Worm (Caenorhabditis elegans) whole organism, L4 larva: ENCODE measurements around the gene let-4.

Source experiments
- F10B5.3 ChIP-seq: sonication (generic microtip); optimal IDR thresholded peaks from 2 replicates; lab custom pipeline; 2016; ENCODE audit warnings: mild to moderate bottlenecking, missing genetic modification characterization, missing compliant biosample characterization
- F26F4.8 ChIP-seq: fragments of 200-800 bp; sonication (Bioruptor generic); conservative IDR thresholded peaks from 2 replicates; pipeline ENCODE4 v1.3.6; 2022; ENCODE audit warnings: missing genetic modification characterization, missing compliant biosample characterization
- T20F7.1 ChIP-seq: fragments of 200-800 bp; sonication (Bioruptor generic); optimal IDR thresholded peaks from 2 replicates; lab custom pipeline; 2018; ENCODE audit warnings: mild to moderate bottlenecking, missing genetic modification characterization, missing compliant biosample characterization
- Y48G9A.11 ChIP-seq: fragments of 200-800 bp; sonication (Bioruptor generic); IDR thresholded peaks from 2 replicates; pipeline ENCODE4 v1.3.6; 2022; ENCODE audit warnings: missing genetic modification reagents, missing genetic modification characterization, missing compliant biosample characterization
- ZK546.5 ChIP-seq, 2 experiments: sonication (generic microtip); optimal IDR thresholded peaks; 2 replicates each; lab custom pipeline; 2017; ENCODE audit warnings: missing biosample characterization in 2 of 2, missing genetic modification characterization in 2 of 2
- ceh-20 ChIP-seq: fragments of 200-800 bp; sonication (Bioruptor generic); IDR thresholded peaks from 2 replicates; pipeline ENCODE4 v1.3.6; 2022; ENCODE audit warnings: missing genetic modification reagents, missing genetic modification characterization, missing compliant biosample characterization
- ceh-32 ChIP-seq: sonication (generic microtip); optimal IDR thresholded peaks from 2 replicates; lab custom pipeline; 2016; ENCODE audit warnings: mild to moderate bottlenecking, missing genetic modification characterization, missing compliant biosample characterization; ENCODE audit not compliant: poor library complexity
- ceh-44 ChIP-seq: fragments of 200-800 bp; sonication (Bioruptor generic); IDR thresholded peaks from 2 replicates; pipeline ENCODE4 v1.3.6; 2022; ENCODE audit warnings: missing genetic modification reagents, missing genetic modification characterization, missing compliant biosample characterization
- ces-1 ChIP-seq: fragments of 150-350 bp; sonication (generic microtip); optimal IDR thresholded peaks from 4 replicates; lab custom pipeline; 2014; ENCODE audit warnings: missing biosample characterization, missing genetic modification reagents, missing genetic modification characterization
- daf-12 ChIP-seq: fragments of 150-350 bp; optimal IDR thresholded peaks from 2 replicates; lab custom pipeline; 2014; ENCODE audit warnings: missing biosample characterization, missing genetic modification reagents, missing genetic modification characterization
- daf-16 ChIP-seq, 3 experiments: sonication (generic microtip); optimal IDR thresholded peaks; 2 replicates each; lab custom pipeline; 2016 to 2017; ENCODE audit warnings: missing genetic modification characterization in 3 of 3, missing genetic modification reagents in 3 of 3, mild to moderate bottlenecking in 2 of 3, missing compliant biosample characterization in 2 of 3, missing biosample characterization in 1 of 3, moderate library complexity in 1 of 3
- daf-19 ChIP-seq: fragments of 200-800 bp; sonication (Bioruptor generic); conservative IDR thresholded peaks from 2 replicates; pipeline ENCODE4 v1.3.6; 2022; ENCODE audit warnings: missing genetic modification characterization, missing compliant biosample characterization
- daf-8 ChIP-seq: fragments of 200-800 bp; sonication (Bioruptor generic); IDR thresholded peaks from 2 replicates; pipeline ENCODE4 v1.3.6; 2022; ENCODE audit warnings: missing genetic modification characterization, missing compliant biosample characterization
- dmd-6 ChIP-seq: fragments of 200-800 bp; sonication (Bioruptor generic); IDR thresholded peaks from 2 replicates; pipeline ENCODE4 v1.3.6; 2022; ENCODE audit warnings: missing genetic modification reagents, missing genetic modification characterization, missing compliant biosample characterization
- dmd-8 ChIP-seq: fragments of 200-800 bp; sonication (Bioruptor generic); IDR thresholded peaks from 2 replicates; pipeline ENCODE4 v1.3.6; 2022; ENCODE audit warnings: missing genetic modification characterization, missing compliant biosample characterization
- dpl-1 ChIP-seq: fragments of 150-350 bp; optimal IDR thresholded peaks from 2 replicates; lab custom pipeline; 2014; ENCODE audit warnings: missing biosample characterization, missing genetic modification reagents, missing genetic modification characterization
- egl-27 ChIP-seq: sonication (generic microtip); optimal IDR thresholded peaks from 3 replicates; lab custom pipeline; 2017; ENCODE audit warnings: missing biosample characterization, missing genetic modification reagents, missing genetic modification characterization
- gei-8 ChIP-seq: fragments of 200-800 bp; sonication (Bioruptor generic); optimal IDR thresholded peaks from 2 replicates; lab custom pipeline; 2018; ENCODE audit warnings: mild to moderate bottlenecking, missing genetic modification characterization, missing compliant biosample characterization
- hlh-30 ChIP-seq: sonication (generic microtip); optimal IDR thresholded peaks from 2 replicates; lab custom pipeline; 2017; ENCODE audit warnings: antibody characterized with exemption, mild to moderate bottlenecking, missing genetic modification characterization, missing compliant biosample characterization; ENCODE audit not compliant: insufficient read depth
- hmg-1.1 ChIP-seq: fragments of 200-800 bp; sonication (Bioruptor generic); IDR thresholded peaks from 2 replicates; pipeline ENCODE4 v1.3.6; 2022; ENCODE audit warnings: missing genetic modification reagents, missing genetic modification characterization, missing compliant biosample characterization
- jun-1 ChIP-seq: fragments of 150-350 bp; optimal IDR thresholded peaks from 2 replicates; lab custom pipeline; 2014; ENCODE audit warnings: missing biosample characterization, missing genetic modification reagents, missing genetic modification characterization
- lin-1 ChIP-seq: fragments of 200-800 bp; sonication (Bioruptor generic); IDR thresholded peaks from 2 replicates; pipeline ENCODE4 v1.3.6; 2022; ENCODE audit warnings: missing genetic modification reagents, missing genetic modification characterization, missing compliant biosample characterization
- lin-15B ChIP-seq: fragments of 150-350 bp; sonication (generic microtip); optimal IDR thresholded peaks from 3 replicates; lab custom pipeline; 2014; ENCODE audit warnings: missing biosample characterization, missing genetic modification characterization
- lin-38 ChIP-seq: fragments of 200-800 bp; sonication (Bioruptor generic); IDR thresholded peaks from 2 replicates; pipeline ENCODE4 v1.3.6; 2022; ENCODE audit warnings: missing genetic modification reagents, missing genetic modification characterization, missing compliant biosample characterization
- lir-3 ChIP-seq: sonication (generic microtip); optimal IDR thresholded peaks from 2 replicates; lab custom pipeline; 2016; ENCODE audit warnings: mild to moderate bottlenecking, missing genetic modification characterization, missing compliant biosample characterization
- mdt-29 ChIP-seq: fragments of 200-800 bp; sonication (Bioruptor generic); IDR thresholded peaks from 2 replicates; pipeline ENCODE4 v1.3.6; 2022; ENCODE audit warnings: missing genetic modification reagents, missing genetic modification characterization, missing compliant biosample characterization
- mep-1 ChIP-seq: fragments of 150-350 bp; sonication (generic microtip); optimal IDR thresholded peaks from 3 replicates; lab custom pipeline; 2014; ENCODE audit warnings: missing biosample characterization, missing genetic modification characterization
- mxl-2 ChIP-seq: fragments of 200-800 bp; sonication (Bioruptor generic); conservative IDR thresholded peaks from 2 replicates; pipeline ENCODE4 v1.3.6; 2022; ENCODE audit warnings: missing genetic modification reagents, missing genetic modification characterization, missing compliant biosample characterization
- nhr-10 ChIP-seq: fragments of 150-350 bp; optimal IDR thresholded peaks from 2 replicates; lab custom pipeline; 2014; ENCODE audit warnings: missing biosample characterization, missing genetic modification characterization
- nhr-111 ChIP-seq: fragments of 200-800 bp; sonication (Bioruptor generic); optimal IDR thresholded peaks from 2 replicates; lab custom pipeline; 2018; ENCODE audit warnings: mild to moderate bottlenecking, missing genetic modification characterization, missing compliant biosample characterization
- nhr-237 ChIP-seq: sonication (generic microtip); optimal IDR thresholded peaks from 2 replicates; lab custom pipeline; 2017; ENCODE audit warnings: missing biosample characterization, missing genetic modification characterization
- nhr-25 ChIP-seq: sonication (generic microtip); optimal IDR thresholded peaks from 2 replicates; lab custom pipeline; 2017; ENCODE audit warnings: missing genetic modification characterization, mild to moderate bottlenecking, missing compliant biosample characterization, antibody characterized with exemption, moderate library complexity, borderline replicate concordance; ENCODE audit not compliant: insufficient read depth
- nhr-28 ChIP-seq: fragments of 150-350 bp; optimal IDR thresholded peaks from 2 replicates; lab custom pipeline; 2014; ENCODE audit warnings: missing biosample characterization, missing genetic modification characterization
- nhr-48 ChIP-seq: sonication (generic microtip); optimal IDR thresholded peaks from 2 replicates; lab custom pipeline; 2016; ENCODE audit warnings: mild to moderate bottlenecking, missing genetic modification characterization, missing compliant biosample characterization
- nhr-77 ChIP-seq: fragments of 150-350 bp; optimal IDR thresholded peaks from 2 replicates; lab custom pipeline; 2014; ENCODE audit warnings: missing biosample characterization, missing genetic modification characterization
- php-3 ChIP-seq: fragments of 200-800 bp; sonication (Bioruptor generic); IDR thresholded peaks from 2 replicates; pipeline ENCODE4 v1.3.6; 2022; ENCODE audit warnings: missing genetic modification reagents, missing genetic modification characterization, missing compliant biosample characterization
- rbr-2 ChIP-seq: sonication (generic microtip); optimal IDR thresholded peaks from 2 replicates; lab custom pipeline; 2016; ENCODE audit warnings: missing genotype, missing genetic modification characterization, missing compliant biosample characterization
- saeg-2 ChIP-seq: fragments of 200-800 bp; sonication (Bioruptor generic); IDR thresholded peaks from 2 replicates; pipeline ENCODE4 v1.3.6; 2022; ENCODE audit warnings: missing genetic modification reagents, missing genetic modification characterization, missing compliant biosample characterization
- sdz-12 ChIP-seq: fragments of 200-800 bp; sonication (Bioruptor generic); optimal IDR thresholded peaks from 2 replicates; lab custom pipeline; 2018; ENCODE audit warnings: mild to moderate bottlenecking, missing genetic modification characterization, missing compliant biosample characterization
- spr-3 ChIP-seq: fragments of 200-800 bp; sonication (Bioruptor generic); optimal IDR thresholded peaks from 2 replicates; lab custom pipeline; 2018; ENCODE audit warnings: mild to moderate bottlenecking, missing genetic modification characterization, missing compliant biosample characterization
- tra-1 ChIP-seq: fragments of 200-800 bp; sonication (Bioruptor generic); IDR thresholded peaks from 2 replicates; pipeline ENCODE4 v1.3.6; 2022; ENCODE audit warnings: missing genetic modification reagents, missing genetic modification characterization, missing compliant biosample characterization
- zag-1 ChIP-seq: fragments of 150-350 bp; optimal IDR thresholded peaks from 2 replicates; lab custom pipeline; 2014; ENCODE audit warnings: missing biosample characterization, missing genetic modification characterization

The let-4 gene

ce11 chrX:14561416-14561973 is 16.2 kb upstream of the let-4 start (continued):
- TF ChIP-seq rbr-2 (tag; lab: Kevin White, UChicago), result peak; percentile 70
- TF ChIP-seq dpl-1 (GFP tag; lab: Kevin White, UChicago), result peak; percentile 10
- TF ChIP-seq nhr-77 (tag; lab: Kevin White, UChicago), result no peak
- no peak for TF ChIP-seq Y48G9A.11 (GFP tag; lab: Robert Waterston, UW)
- no peak for TF ChIP-seq zag-1
- peak; percentile 72 for TF ChIP-seq mep-1 (tag; lab: Kevin White, UChicago)
- peak; percentile 18 for TF ChIP-seq nhr-28 (tag; lab: Kevin White, UChicago)
- TF ChIP-seq nhr-25 (tag; lab: Kevin White, UChicago), result peak; percentile 72
- no peak for TF ChIP-seq nhr-10 (tag; lab: Kevin White, UChicago)
- no peak for TF ChIP-seq lir-3 (tag; lab: Kevin White, UChicago)
- peak; percentile 77; the same call in 1 of the 2 replicates for TF ChIP-seq dmd-6 (GFP tag; lab: Robert Waterston, UW)
- no peak for TF ChIP-seq nhr-111 (GFP tag; lab: Kevin White, UChicago)
- TF ChIP-seq ceh-32, result peak; percentile 24
- TF ChIP-seq spr-3 (GFP tag; lab: Kevin White, UChicago), result no peak
- peak; percentile 80 for TF ChIP-seq hlh-30 (tag; lab: Kevin White, UChicago)
- no peak for TF ChIP-seq daf-19 (GFP tag; lab: Robert Waterston, UW)
- no peak for TF ChIP-seq egl-27 (tag; lab: Kevin White, UChicago)
- TF ChIP-seq daf-8 (GFP tag; lab: Robert Waterston, UW), result no peak
- TF ChIP-seq mxl-2 (GFP tag; lab: Robert Waterston, UW), result no peak
- no peak for TF ChIP-seq daf-16 (GFP tag; optimal IDR thresholded peaks at IDR 0.05; lab: Kevin White, UChicago)
- TF ChIP-seq daf-16 (tag; optimal IDR thresholded peaks at IDR 0.05; lab: Kevin White, UChicago), result peak; percentile 53
- TF ChIP-seq daf-12 (tag; lab: Kevin White, UChicago), result no peak
- TF ChIP-seq sdz-12, result no peak
- TF ChIP-seq lin-38 (GFP tag; lab: Robert Waterston, UW), result peak; percentile 29; the same call in 1 of the 2 replicates
- peak; percentile 82 for TF ChIP-seq php-3 (GFP tag; lab: Robert Waterston, UW)
- peak; percentile 9; the same call in 1 of the 2 replicates for TF ChIP-seq lin-1 (GFP tag; lab: Robert Waterston, UW)
- no peak for TF ChIP-seq jun-1 (tag; lab: Kevin White, UChicago)
- TF ChIP-seq ceh-20 (GFP tag; lab: Robert Waterston, UW), result peak; percentile 80
- TF ChIP-seq ces-1 (GFP tag; lab: Kevin White, UChicago), result peak; percentile 42
- peak; percentile 86 for TF ChIP-seq saeg-2 (GFP tag; lab: Robert Waterston, UW)
- no peak for TF ChIP-seq lin-15B (tag; lab: Kevin White, UChicago)
- TF ChIP-seq mdt-29, result no peak; the same call in 1 of the 2 replicates
- TF ChIP-seq F10B5.3 (tag; lab: Kevin White, UChicago), result no peak
- peak; percentile 70; the same call in 1 of the 2 replicates for TF ChIP-seq hmg-1.1 (GFP tag; lab: Robert Waterston, UW)
- TF ChIP-seq F26F4.8 (GFP tag; lab: Robert Waterston, UW), result no peak
- TF ChIP-seq nhr-48 (tag; lab: Kevin White, UChicago), result peak; percentile 57
- no peak for TF ChIP-seq gei-8 (GFP tag; lab: Kevin White, UChicago)
- no peak for TF ChIP-seq T20F7.1 (GFP tag; lab: Kevin White, UChicago)
- no peak for TF ChIP-seq ZK546.5 (tag; optimal IDR thresholded peaks at IDR 0.05; lab: Kevin White, UChicago)
- no peak for TF ChIP-seq nhr-237 (tag; lab: Kevin White, UChicago)
- no peak for TF ChIP-seq ceh-44 (GFP tag; lab: Robert Waterston, UW)
- TF ChIP-seq tra-1 (GFP tag; lab: Robert Waterston, UW), result peak; percentile 80
- 0 out of 2 replicates have a peak, but pooled peaks have one; percentile 56 for TF ChIP-seq dmd-8 (GFP tag; lab: Robert Waterston, UW)
